Worm (Caenorhabditis elegans): ENCODE data around the gene rbm-25.

Gene rbm-25

ce11 chrV:12528919-12529318 lies 30.9 kb downstream of the rbm-25 start (continued):
- TF ChIP-seq lin-13 (GFP tag; optimal IDR thresholded peaks at IDR 0.05) = no peak

- TF ChIP-seq daf-19 (GFP tag; conservative IDR thresholded peaks at IDR 0.05) (no peak), nhr-48 (tag; optimal IDR thresholded peaks at IDR 0.05) (peak; percentile 9), sdz-12 (GFP tag; optimal IDR thresholded peaks at IDR 0.05) (no peak), nhr-102 (tag; optimal IDR thresholded peaks at IDR 0.05) (no peak), F26F4.8 (GFP tag; conservative IDR thresholded peaks at IDR 0.05) (no peak), mdl-1 (tag; optimal IDR thresholded peaks at IDR 0.05) (peak in 1 of 2 experiments; percentile 27), lsy-2 (tag; optimal IDR thresholded peaks at IDR 0.05) (peak; percentile 19 to 31), mep-1 (tag; optimal IDR thresholded peaks at IDR 0.05) (peak; percentile 40), spr-1 (tag; optimal IDR thresholded peaks at IDR 0.05) (no peak), T20F7.1 (GFP tag; optimal IDR thresholded peaks at IDR 0.05) (no peak), ceh-20 (GFP tag; IDR thresholded peaks at IDR 0.05) (0 out of 2 replicates have a peak, but pooled peaks have one; percentile 24), unc-62 (GFP tag; optimal IDR thresholded peaks at IDR 0.05 in 1 of 2) (peak in 1 of 2 experiments; percentile 94), unc-62 (tag; optimal IDR thresholded peaks at IDR 0.05) (no peak), ces-1 (GFP tag; optimal IDR thresholded peaks at IDR 0.05) (no peak), F49E8.2 (tag; optimal IDR thresholded peaks at IDR 0.05; ENCODE audit: borderline replicate concordance) (no peak), rbr-2 (tag; optimal IDR thresholded peaks at IDR 0.05) (peak; percentile 6), ctbp-1 (GFP tag; IDR thresholded peaks at IDR 0.05) (peak; percentile 67), hlh-30 (tag; optimal IDR thresholded peaks at IDR 0.05; ENCODE audit: insufficient read depth) (peak; percentile 33), vab-7 (GFP tag; IDR thresholded peaks at IDR 0.05) (no peak), aha-1 (tag) (peak; percentile 20)
Measured at ce11 chrV:12530129-12530528, 32.1 kb downstream of the rbm-25 start.

ce11 chrV:12531084-12531483 lies 33.1 kb downstream of the rbm-25 start:
- TF ChIP-seq snpc-4 (tag; optimal IDR thresholded peaks at IDR 0.05) = no peak
- TF ChIP-seq nhr-48 (tag; optimal IDR thresholded peaks at IDR 0.05) = peak; percentile 26
- no peak for TF ChIP-seq fkh-10 (GFP tag; optimal IDR thresholded peaks at IDR 0.05)
- TF ChIP-seq dpl-1 (GFP tag; optimal IDR thresholded peaks at IDR 0.05) = no peak
- TF ChIP-seq nhr-77 (tag; optimal IDR thresholded peaks at IDR 0.05) = no peak
- no peak for TF ChIP-seq fos-1 (tag; optimal IDR thresholded peaks at IDR 0.05)
- no peak for TF ChIP-seq duxl-1 (tag; optimal IDR thresholded peaks at IDR 0.05; ENCODE audit: poor library complexity)
- TF ChIP-seq nhr-28 (tag; optimal IDR thresholded peaks at IDR 0.05) = no peak
- peak; percentile 42 for TF ChIP-seq nhr-11 (tag; optimal IDR thresholded peaks at IDR 0.05)
- no peak for TF ChIP-seq ztf-11 (tag; optimal IDR thresholded peaks at IDR 0.05)

ce11 chrV:12532369-12532768 lies 34.4 kb downstream of the rbm-25 start:
- TF ChIP-seq pqm-1 (tag; optimal IDR thresholded peaks at IDR 0.05) (peak; percentile 42), daf-16 (GFP tag; optimal IDR thresholded peaks at IDR 0.05) (no peak), daf-16 (tag; optimal IDR thresholded peaks at IDR 0.05) (peak; percentile 54), aha-1 (tag) (peak; percentile 75), nhr-28 (tag; optimal IDR thresholded peaks at IDR 0.05) (peak; percentile 14), egl-43 (GFP tag; IDR thresholded peaks at IDR 0.05) (no peak), dmd-6 (GFP tag; IDR thresholded peaks at IDR 0.05) (peak; percentile 45; the same call in 1 of the 2 replicates), hlh-11 (tag; optimal IDR thresholded peaks at IDR 0.05) (peak; percentile 10), lin-38 (GFP tag; IDR thresholded peaks at IDR 0.05) (no peak), dve-1 (tag; optimal IDR thresholded peaks at IDR 0.05; ENCODE audit: insufficient read depth) (peak; percentile 19)
